Worm (Caenorhabditis elegans) whole organism, L4 larva: ENCODE measurements around the gene mop-25.2.
A peak's percentile ranks its signal among the peaks of the same experiment; 100 is the strongest.

Source experiments
- F26F4.8 ChIP-seq: fragments of 200-800 bp; sonication (Bioruptor generic); conservative IDR thresholded peaks from 2 replicates; pipeline ENCODE4 v1.3.6; 2022; ENCODE audit warnings: missing genetic modification characterization, missing compliant biosample characterization
- F37D6.2 ChIP-seq: sonication (generic microtip); optimal IDR thresholded peaks from 2 replicates; lab custom pipeline; 2016; ENCODE audit warnings: mild to moderate bottlenecking, missing genetic modification characterization, missing compliant biosample characterization
- T20F7.1 ChIP-seq: fragments of 200-800 bp; sonication (Bioruptor generic); optimal IDR thresholded peaks from 2 replicates; lab custom pipeline; 2018; ENCODE audit warnings: mild to moderate bottlenecking, missing genetic modification characterization, missing compliant biosample characterization
- T26A8.4 ChIP-seq: fragments of 200-800 bp; sonication (Bioruptor generic); IDR thresholded peaks from 2 replicates; pipeline ENCODE4 v1.3.6; 2022; ENCODE audit warnings: missing genetic modification characterization, missing compliant biosample characterization
- Y48G9A.11 ChIP-seq: fragments of 200-800 bp; sonication (Bioruptor generic); IDR thresholded peaks from 2 replicates; pipeline ENCODE4 v1.3.6; 2022; ENCODE audit warnings: missing genetic modification reagents, missing genetic modification characterization, missing compliant biosample characterization
- Y75B8A.6 ChIP-seq: fragments of 200-800 bp; sonication (Bioruptor generic); IDR thresholded peaks from 2 replicates; pipeline ENCODE4 v1.3.6; 2022; ENCODE audit warnings: missing genetic modification reagents, missing genetic modification characterization, missing compliant biosample characterization
- ZK337.2 ChIP-seq: fragments of 200-800 bp; sonication (Bioruptor generic); IDR thresholded peaks from 2 replicates; pipeline ENCODE4 v1.3.6; 2022; ENCODE audit warnings: missing genetic modification reagents, missing genetic modification characterization, missing compliant biosample characterization
- ZK546.5 ChIP-seq, 2 experiments: sonication (generic microtip); optimal IDR thresholded peaks; 2 replicates each; lab custom pipeline; 2017; ENCODE audit warnings: missing biosample characterization in 2 of 2, missing genetic modification characterization in 2 of 2
- aha-1 ChIP-seq: fragments of 150-350 bp; peaks from one replicate; lab custom pipeline; 2014; ENCODE audit warnings: missing biosample characterization, missing genetic modification characterization
- aly-2 ChIP-seq: sonication (generic microtip); optimal IDR thresholded peaks from 2 replicates; lab custom pipeline; 2018; ENCODE audit warnings: missing biosample characterization, missing genetic modification characterization
- ceh-20 ChIP-seq: fragments of 200-800 bp; sonication (Bioruptor generic); IDR thresholded peaks from 2 replicates; pipeline ENCODE4 v1.3.6; 2022; ENCODE audit warnings: missing genetic modification reagents, missing genetic modification characterization, missing compliant biosample characterization
- ceh-28 ChIP-seq: fragments of 150-350 bp; optimal IDR thresholded peaks from 2 replicates; lab custom pipeline; 2014; ENCODE audit warnings: missing biosample characterization, missing genetic modification reagents, missing genetic modification characterization
- ceh-32 ChIP-seq: sonication (generic microtip); optimal IDR thresholded peaks from 2 replicates; lab custom pipeline; 2016; ENCODE audit warnings: mild to moderate bottlenecking, missing genetic modification characterization, missing compliant biosample characterization; ENCODE audit not compliant: poor library complexity
- daf-16 ChIP-seq, 3 experiments: sonication (generic microtip); optimal IDR thresholded peaks; 2 replicates each; lab custom pipeline; 2016 to 2017; ENCODE audit warnings: missing genetic modification characterization in 3 of 3, missing genetic modification reagents in 3 of 3, mild to moderate bottlenecking in 2 of 3, missing compliant biosample characterization in 2 of 3, missing biosample characterization in 1 of 3, moderate library complexity in 1 of 3
- daf-19 ChIP-seq: fragments of 200-800 bp; sonication (Bioruptor generic); conservative IDR thresholded peaks from 2 replicates; pipeline ENCODE4 v1.3.6; 2022; ENCODE audit warnings: missing genetic modification characterization, missing compliant biosample characterization
- dmd-6 ChIP-seq: fragments of 200-800 bp; sonication (Bioruptor generic); IDR thresholded peaks from 2 replicates; pipeline ENCODE4 v1.3.6; 2022; ENCODE audit warnings: missing genetic modification reagents, missing genetic modification characterization, missing compliant biosample characterization
- dmd-8 ChIP-seq: fragments of 200-800 bp; sonication (Bioruptor generic); IDR thresholded peaks from 2 replicates; pipeline ENCODE4 v1.3.6; 2022; ENCODE audit warnings: missing genetic modification characterization, missing compliant biosample characterization
- dmd-9 ChIP-seq: fragments of 200-800 bp; sonication (Bioruptor generic); IDR thresholded peaks from 2 replicates; pipeline ENCODE4 v1.3.6; 2022; ENCODE audit warnings: missing genetic modification reagents, missing genetic modification characterization, missing compliant biosample characterization
- dve-1 ChIP-seq: sonication (generic microtip); optimal IDR thresholded peaks from 2 replicates; lab custom pipeline; 2017; ENCODE audit warnings: antibody characterized with exemption, mild to moderate bottlenecking, missing genetic modification characterization, missing compliant biosample characterization; ENCODE audit not compliant: insufficient read depth
- egl-43 ChIP-seq: fragments of 200-800 bp; sonication (Bioruptor generic); IDR thresholded peaks from 2 replicates; pipeline ENCODE4 v1.3.6; 2022; ENCODE audit warnings: missing genetic modification reagents, missing genetic modification characterization, missing compliant biosample characterization
- hlh-11 ChIP-seq: fragments of 200-800 bp; sonication (Bioruptor generic); optimal IDR thresholded peaks from 2 replicates; lab custom pipeline; 2018; ENCODE audit warnings: mild to moderate bottlenecking, missing genetic modification characterization, missing compliant biosample characterization
- hmg-1.1 ChIP-seq: fragments of 200-800 bp; sonication (Bioruptor generic); IDR thresholded peaks from 2 replicates; pipeline ENCODE4 v1.3.6; 2022; ENCODE audit warnings: missing genetic modification reagents, missing genetic modification characterization, missing compliant biosample characterization
- lin-38 ChIP-seq: fragments of 200-800 bp; sonication (Bioruptor generic); IDR thresholded peaks from 2 replicates; pipeline ENCODE4 v1.3.6; 2022; ENCODE audit warnings: missing genetic modification reagents, missing genetic modification characterization, missing compliant biosample characterization
- lsy-2 ChIP-seq, 2 experiments: fragments of 150-350 bp in 1 of 2; sonication (generic microtip) in 1 of 2; optimal IDR thresholded peaks; 2 replicates each; lab custom pipeline; 2014 to 2017; ENCODE audit warnings: missing biosample characterization in 2 of 2, missing genetic modification characterization in 2 of 2
- madf-5 ChIP-seq, 2 experiments: fragments of 200-800 bp; sonication (Bioruptor generic); IDR thresholded peaks; 2 replicates each; pipeline ENCODE4 v1.3.6; 2022; ENCODE audit warnings: missing compliant biosample characterization in 2 of 2, missing genetic modification characterization in 2 of 2
- mdl-1 ChIP-seq, 2 experiments: fragments of 150-350 bp in 1 of 2; sonication (generic microtip) in 1 of 2; optimal IDR thresholded peaks; 2 replicates each; lab custom pipeline; 2014 to 2017; ENCODE audit warnings: missing biosample characterization in 2 of 2, missing genetic modification characterization in 2 of 2
- mdt-29 ChIP-seq: fragments of 200-800 bp; sonication (Bioruptor generic); IDR thresholded peaks from 2 replicates; pipeline ENCODE4 v1.3.6; 2022; ENCODE audit warnings: missing genetic modification reagents, missing genetic modification characterization, missing compliant biosample characterization
- mes-2 ChIP-seq: sonication (generic microtip); optimal IDR thresholded peaks from 2 replicates; lab custom pipeline; 2016; ENCODE audit warnings: missing genotype, mild to moderate bottlenecking, missing genetic modification characterization, missing compliant biosample characterization; ENCODE audit not compliant: poor library complexity, severe bottlenecking
- nhr-10 ChIP-seq: fragments of 150-350 bp; optimal IDR thresholded peaks from 2 replicates; lab custom pipeline; 2014; ENCODE audit warnings: missing biosample characterization, missing genetic modification characterization
- nhr-48 ChIP-seq: sonication (generic microtip); optimal IDR thresholded peaks from 2 replicates; lab custom pipeline; 2016; ENCODE audit warnings: mild to moderate bottlenecking, missing genetic modification characterization, missing compliant biosample characterization
- nhr-6 ChIP-seq: fragments of 150-350 bp; optimal IDR thresholded peaks from 2 replicates; lab custom pipeline; 2014; ENCODE audit warnings: missing biosample characterization, missing genetic modification characterization
- nhr-77 ChIP-seq: fragments of 150-350 bp; optimal IDR thresholded peaks from 2 replicates; lab custom pipeline; 2014; ENCODE audit warnings: missing biosample characterization, missing genetic modification characterization
- pha-4 ChIP-seq, 2 experiments: fragments of 150-350 bp in 1 of 2; fragments of 200-800 bp in 1 of 2; sonication (Bioruptor generic) in 1 of 2; IDR thresholded peaks in 1 of 2; optimal IDR thresholded peaks in 1 of 2; 2 replicates each; pipeline versions ENCODE4 v1.3.6 to Lab custom; 2014 to 2022; ENCODE audit warnings: missing genetic modification characterization in 2 of 2, missing genetic modification reagents in 2 of 2, missing biosample characterization in 1 of 2, missing compliant biosample characterization in 1 of 2
- php-3 ChIP-seq: fragments of 200-800 bp; sonication (Bioruptor generic); IDR thresholded peaks from 2 replicates; pipeline ENCODE4 v1.3.6; 2022; ENCODE audit warnings: missing genetic modification reagents, missing genetic modification characterization, missing compliant biosample characterization
- pqm-1 ChIP-seq: sonication (generic microtip); optimal IDR thresholded peaks from 2 replicates; lab custom pipeline; 2017; ENCODE audit warnings: missing biosample characterization, missing genetic modification characterization
- rbr-2 ChIP-seq: sonication (generic microtip); optimal IDR thresholded peaks from 2 replicates; lab custom pipeline; 2016; ENCODE audit warnings: missing genotype, missing genetic modification characterization, missing compliant biosample characterization
- snpc-1.2 ChIP-seq: fragments of 200-800 bp; sonication (Bioruptor generic); IDR thresholded peaks from 2 replicates; pipeline ENCODE4 v1.3.6; 2022; ENCODE audit warnings: missing genetic modification reagents, missing genetic modification characterization, missing compliant biosample characterization
- tag-97 ChIP-seq: fragments of 200-800 bp; sonication (Bioruptor generic); IDR thresholded peaks from 2 replicates; pipeline ENCODE4 v1.3.6; 2022; ENCODE audit warnings: missing genetic modification characterization, missing compliant biosample characterization
- tra-1 ChIP-seq: fragments of 200-800 bp; sonication (Bioruptor generic); IDR thresholded peaks from 2 replicates; pipeline ENCODE4 v1.3.6; 2022; ENCODE audit warnings: missing genetic modification reagents, missing genetic modification characterization, missing compliant biosample characterization
- unc-62 ChIP-seq, 3 experiments: fragments of 150-350 bp in 1 of 3; sonication (generic microtip); optimal IDR thresholded peaks in 2 of 3; peaks in 1 of 3; 1 replicate in 1 of 3; 2 replicates in 2 of 3; lab custom pipeline; 2014 to 2017; ENCODE audit warnings: missing biosample characterization in 3 of 3, missing genetic modification characterization in 3 of 3, missing genetic modification reagents in 3 of 3, missing genotype in 1 of 3
- ztf-11 ChIP-seq: fragments of 150-350 bp; optimal IDR thresholded peaks from 2 replicates; lab custom pipeline; 2014; ENCODE audit warnings: missing biosample characterization, missing genetic modification characterization

mop-25.2 gene

ce11 chrII:9741400-9741799 lies 37.9 kb upstream of the mop-25.2 start:
- TF ChIP-seq tra-1 (GFP tag; lab: Robert Waterston, UW) (peak; percentile 62), daf-19 (no peak), ceh-32 (tag; lab: Kevin White, UChicago) (no peak), daf-16 (GFP tag; optimal IDR thresholded peaks at IDR 0.05; lab: Kevin White, UChicago) (no peak), daf-16 (tag; optimal IDR thresholded peaks at IDR 0.05; lab: Kevin White, UChicago) (peak; percentile 46), pha-4 (GFP tag; IDR thresholded peaks at IDR 0.05; lab: Robert Waterston, UW) (peak; percentile 29; the same call in 1 of the 2 replicates), pha-4 (tag; optimal IDR thresholded peaks at IDR 0.05; lab: Kevin White, UChicago) (no peak), nhr-10 (no peak), mes-2 (tag; lab: Kevin White, UChicago) (no peak), madf-5 (GFP tag; IDR thresholded peaks at IDR 0.05; lab: Robert Waterston, UW) (no peak), T20F7.1 (GFP tag; lab: Kevin White, UChicago) (peak; percentile 8), T26A8.4 (GFP tag; lab: Robert Waterston, UW) (no peak), mdt-29 (GFP tag; lab: Robert Waterston, UW) (peak; percentile 48; the same call in 1 of the 2 replicates), aha-1 (tag; lab: Kevin White, UChicago) (peak; percentile 42), dve-1 (tag; lab: Kevin White, UChicago) (peak; percentile 78), lin-38 (GFP tag; lab: Robert Waterston, UW) (no peak; the same call in 1 of the 2 replicates), F37D6.2 (tag; lab: Kevin White, UChicago) (no peak), php-3 (GFP tag; lab: Robert Waterston, UW) (peak; percentile 89), mdl-1 (tag; optimal IDR thresholded peaks at IDR 0.05; lab: Kevin White, UChicago) (no peak), ztf-11 (tag; lab: Kevin White, UChicago) (no peak), dmd-8 (no peak), Y75B8A.6 (GFP tag; lab: Robert Waterston, UW) (no peak), tag-97 (GFP tag; lab: Robert Waterston, UW) (no peak), snpc-1.2 (no peak), pqm-1 (no peak), nhr-6 (tag; lab: Kevin White, UChicago) (no peak), ZK337.2 (GFP tag; lab: Robert Waterston, UW) (no peak), ceh-20 (no peak), rbr-2 (tag; lab: Kevin White, UChicago) (no peak), egl-43 (no peak), hlh-11 (tag; lab: Kevin White, UChicago) (peak; percentile 16), unc-62 (GFP tag; optimal IDR thresholded peaks at IDR 0.05 in 1 of 2; lab: Kevin White, UChicago) (peak in 1 of 2 experiments; percentile 82), unc-62 (tag; optimal IDR thresholded peaks at IDR 0.05; lab: Kevin White, UChicago) (no peak), dmd-9 (GFP tag; lab: Robert Waterston, UW) (no peak), F26F4.8 (GFP tag; lab: Robert Waterston, UW) (no peak), Y48G9A.11 (GFP tag; lab: Robert Waterston, UW) (no peak), nhr-77 (tag; lab: Kevin White, UChicago) (no peak), hmg-1.1 (GFP tag; lab: Robert Waterston, UW) (no peak), lsy-2 (tag; optimal IDR thresholded peaks at IDR 0.05; lab: Kevin White, UChicago) (peak in 1 of 2 experiments; percentile 3), ceh-28 (tag; lab: Kevin White, UChicago) (no peak), nhr-48 (tag; lab: Kevin White, UChicago) (no peak), dmd-6 (GFP tag; lab: Robert Waterston, UW) (peak; percentile 91), ZK546.5 (tag; optimal IDR thresholded peaks at IDR 0.05; lab: Kevin White, UChicago) (no peak), aly-2 (tag; lab: Kevin White, UChicago) (no peak)
